Fruit fly (Drosophila melanogaster) whole organism, embryonic: ENCODE results near the gene ppk17.

Experiments used
- CG10543 ChIP-seq: fragments of 200-800 bp; sonication (Bioruptor generic); optimal IDR thresholded peaks from 3 replicates; lab custom pipeline; 2017; ENCODE audit warnings: missing biosample characterization, mild to moderate bottlenecking, missing genetic modification characterization, moderate library complexity
- CG10654 ChIP-seq: fragments of 200-800 bp; sonication (Bioruptor generic); optimal IDR thresholded peaks from 2 replicates; lab custom pipeline; 2016; ENCODE audit warnings: missing biosample characterization, missing genetic modification characterization
- CG11398 ChIP-seq: fragments of 200-800 bp; sonication (Bioruptor generic); optimal IDR thresholded peaks from 2 replicates; lab custom pipeline; 2016; ENCODE audit warnings: missing biosample characterization, missing genetic modification characterization
- CG11696 ChIP-seq: fragments of 200-800 bp; sonication (Bioruptor generic); IDR thresholded peaks from 2 replicates; pipeline ENCODE4 v1.3.6; 2022; ENCODE audit warnings: missing biosample characterization, missing genetic modification characterization
- CG13287 ChIP-seq: fragments of 200-800 bp; sonication (Bioruptor generic); IDR thresholded peaks from 2 replicates; pipeline ENCODE4 v1.3.6; 2022; ENCODE audit warnings: missing biosample characterization, missing genetic modification characterization; ENCODE audit not compliant: partially characterized antibody
- CG15696 ChIP-seq: fragments of 200-800 bp; sonication (Bioruptor generic); optimal IDR thresholded peaks from 2 replicates; lab custom pipeline; 2019; ENCODE audit warnings: missing biosample characterization, mild to moderate bottlenecking, missing genetic modification characterization, moderate library complexity
- CG17361 ChIP-seq: fragments of 200-800 bp; sonication (Bioruptor generic); IDR thresholded peaks from 3 replicates; pipeline ENCODE4 v1.3.6; 2022; ENCODE audit warnings: missing biosample characterization, missing genetic modification characterization
- CG1792 ChIP-seq: fragments of 200-800 bp; sonication (Bioruptor generic); optimal IDR thresholded peaks from 2 replicates; lab custom pipeline; 2016; ENCODE audit warnings: missing biosample characterization, missing genetic modification characterization
- CG18599 ChIP-seq: fragments of 200-800 bp; sonication (Bioruptor generic); optimal IDR thresholded peaks from 3 replicates; lab custom pipeline; 2017; ENCODE audit warnings: missing biosample characterization, missing genetic modification characterization, mild to moderate bottlenecking, moderate library complexity, missing genetic modification reagents
- CG2889 ChIP-seq: fragments of 200-800 bp; sonication (Bioruptor generic); IDR thresholded peaks from 3 replicates; pipeline ENCODE4 v1.3.6; 2022; ENCODE audit warnings: missing biosample characterization, missing genetic modification characterization
- CG32772 ChIP-seq: fragments of 200-800 bp; sonication (Bioruptor generic); IDR thresholded peaks from 2 replicates; pipeline ENCODE4 v1.3.6; 2022; ENCODE audit warnings: missing biosample characterization, missing genetic modification characterization
- CG34376 ChIP-seq: fragments of 200-800 bp; sonication (Bioruptor generic); optimal IDR thresholded peaks from 2 replicates; lab custom pipeline; 2018; ENCODE audit warnings: missing biosample characterization, mild to moderate bottlenecking, missing genetic modification characterization
- CG3995 ChIP-seq: fragments of 200-800 bp; sonication (Bioruptor generic); optimal IDR thresholded peaks from 3 replicates; lab custom pipeline; 2016; ENCODE audit warnings: missing biosample characterization, missing genetic modification characterization
- CG4707 ChIP-seq: fragments of 200-800 bp; sonication (Bioruptor generic); optimal IDR thresholded peaks from 2 replicates; lab custom pipeline; 2018; ENCODE audit warnings: missing biosample characterization, mild to moderate bottlenecking, missing genetic modification characterization, moderate library complexity
- CG6854 ChIP-seq: fragments of 200-800 bp; sonication (Bioruptor generic); optimal IDR thresholded peaks from 3 replicates; lab custom pipeline; 2017; ENCODE audit warnings: missing biosample characterization, mild to moderate bottlenecking, missing genetic modification characterization
- CG7372 ChIP-seq: fragments of 200-800 bp; sonication (Bioruptor generic); IDR thresholded peaks from 2 replicates; pipeline ENCODE4 v1.3.6; 2022; ENCODE audit warnings: missing biosample characterization, missing genetic modification characterization
- CG9437 ChIP-seq: fragments of 200-800 bp; sonication (Bioruptor generic); optimal IDR thresholded peaks from 2 replicates; lab custom pipeline; 2018; ENCODE audit warnings: missing biosample characterization, mild to moderate bottlenecking, missing genetic modification characterization
- CTCF ChIP-seq: fragments of 200-800 bp; sonication (Bioruptor generic); optimal IDR thresholded peaks from 2 replicates; lab custom pipeline; 2017; ENCODE audit warnings: missing biosample characterization, mild to moderate bottlenecking, missing genetic modification characterization, moderate library complexity
- Dfd ChIP-seq, 2 experiments: fragments of >200 bp; optimal IDR thresholded peaks; 2 replicates each; lab custom pipeline; 2017; ENCODE audit warnings: missing biosample characterization in 2 of 2, missing genetic modification characterization in 2 of 2
- Ets65A ChIP-seq: fragments of 200-800 bp; sonication (Bioruptor generic); peaks from one replicate; lab custom pipeline; 2016; ENCODE audit warnings: missing biosample characterization, missing genetic modification characterization
- GATAe ChIP-seq: fragments of 200-800 bp; sonication (Bioruptor generic); conservative IDR thresholded peaks from 2 replicates; pipeline ENCODE4 v1.3.6; 2022; ENCODE audit warnings: missing biosample characterization, missing genetic modification characterization
- HmgD ChIP-seq: fragments of 200-800 bp; sonication (Bioruptor generic); optimal IDR thresholded peaks from 3 replicates; lab custom pipeline; 2016; ENCODE audit warnings: missing biosample characterization, missing genetic modification characterization
- HmgZ ChIP-seq: fragments of 200-800 bp; sonication (Bioruptor generic); optimal IDR thresholded peaks from 2 replicates; lab custom pipeline; 2018; ENCODE audit warnings: missing biosample characterization, mild to moderate bottlenecking, missing genetic modification characterization
- Hmr ChIP-seq: fragments of 200-800 bp; sonication (Bioruptor generic); optimal IDR thresholded peaks from 3 replicates; lab custom pipeline; 2017; ENCODE audit warnings: mild to moderate bottlenecking, missing biosample characterization, missing genetic modification reagents, missing genetic modification characterization
- Hmx ChIP-seq: fragments of 200-800 bp; sonication (Bioruptor generic); optimal IDR thresholded peaks from 2 replicates; lab custom pipeline; 2016; ENCODE audit warnings: missing biosample characterization, missing genetic modification characterization
- Lhr ChIP-seq: fragments of 200-800 bp; sonication (Bioruptor generic); optimal IDR thresholded peaks from 3 replicates; lab custom pipeline; 2017; ENCODE audit warnings: mild to moderate bottlenecking, missing biosample characterization, missing genetic modification reagents, missing genetic modification characterization
- Meics ChIP-seq: fragments of 200-800 bp; sonication (Bioruptor generic); optimal IDR thresholded peaks from 2 replicates; lab custom pipeline; 2017; ENCODE audit warnings: missing biosample characterization, mild to moderate bottlenecking, missing genetic modification characterization
- Myb ChIP-seq: fragments of 200-800 bp; sonication (Bioruptor generic); optimal IDR thresholded peaks from 2 replicates; lab custom pipeline; 2016; ENCODE audit warnings: missing biosample characterization, missing genetic modification characterization
- Opbp ChIP-seq: fragments of 200-800 bp; sonication (Bioruptor generic); IDR thresholded peaks from 3 replicates; pipeline ENCODE4 v1.3.6; 2022; ENCODE audit warnings: missing biosample characterization, missing genetic modification characterization; ENCODE audit not compliant: partially characterized antibody
- Sox102F ChIP-seq: fragments of 200-800 bp; sonication (Bioruptor generic); optimal IDR thresholded peaks from 2 replicates; lab custom pipeline; 2018; ENCODE audit warnings: missing biosample characterization, mild to moderate bottlenecking, missing genetic modification characterization, moderate library complexity
- amos ChIP-seq: fragments of 200-800 bp; sonication (Bioruptor generic); IDR thresholded peaks from 2 replicates; pipeline ENCODE4 v1.3.6; 2022; ENCODE audit warnings: missing biosample characterization, missing genetic modification characterization; ENCODE audit not compliant: partially characterized antibody
- caup ChIP-seq: fragments of 200-800 bp; sonication (Bioruptor generic); optimal IDR thresholded peaks from 3 replicates; lab custom pipeline; 2017; ENCODE audit warnings: missing biosample characterization, mild to moderate bottlenecking, missing genetic modification characterization, moderate library complexity; ENCODE audit not compliant: severe bottlenecking
- chinmo ChIP-seq: fragments of 200-800 bp; sonication (Bioruptor generic); IDR thresholded peaks from 4 replicates; pipeline ENCODE4 v1.3.6; 2022; ENCODE audit warnings: missing biosample characterization, missing genetic modification characterization; ENCODE audit not compliant: partially characterized antibody
- crc ChIP-seq: fragments of 200-800 bp; sonication (Bioruptor generic); optimal IDR thresholded peaks from 2 replicates; lab custom pipeline; 2016; ENCODE audit warnings: missing biosample characterization, missing genetic modification characterization
- ems ChIP-seq: fragments of 200-800 bp; sonication (Bioruptor generic); optimal IDR thresholded peaks from 3 replicates; lab custom pipeline; 2016; ENCODE audit warnings: missing biosample characterization, missing genetic modification characterization
- exex ChIP-seq: fragments of 200-800 bp; sonication (Bioruptor generic); optimal IDR thresholded peaks from 4 replicates; lab custom pipeline; 2018; ENCODE audit warnings: missing biosample characterization, mild to moderate bottlenecking, missing genetic modification characterization, moderate library complexity
- gem ChIP-seq: fragments of 200-800 bp; sonication (Bioruptor generic); optimal IDR thresholded peaks from 2 replicates; lab custom pipeline; 2019; ENCODE audit warnings: missing biosample characterization, mild to moderate bottlenecking, missing genetic modification characterization, moderate library complexity
- grn ChIP-seq: fragments of 200-800 bp; sonication (Bioruptor generic); optimal IDR thresholded peaks from 3 replicates; lab custom pipeline; 2017; ENCODE audit warnings: missing biosample characterization, missing genetic modification characterization
- ken ChIP-seq: fragments of 200-800 bp; sonication (Bioruptor generic); IDR thresholded peaks from 3 replicates; pipeline ENCODE4 v1.3.6; 2022; ENCODE audit warnings: missing biosample characterization, missing genetic modification characterization
- mirr ChIP-seq: fragments of 200-800 bp; sonication (Bioruptor generic); optimal IDR thresholded peaks from 3 replicates; lab custom pipeline; 2018; ENCODE audit warnings: missing biosample characterization, mild to moderate bottlenecking, missing genetic modification characterization
- nau ChIP-seq: fragments of 200-800 bp; sonication (Bioruptor generic); optimal IDR thresholded peaks from 3 replicates; lab custom pipeline; 2017; ENCODE audit warnings: missing biosample characterization, mild to moderate bottlenecking, missing genetic modification characterization, missing genetic modification reagents
- otp ChIP-seq: fragments of 200-800 bp; sonication (Bioruptor generic); IDR thresholded peaks from 3 replicates; pipeline ENCODE4, ENCODE4 v1.3.6; 2022; ENCODE audit warnings: missing biosample characterization, missing genetic modification characterization
- pzg ChIP-seq: fragments of 200-800 bp; sonication (Bioruptor generic); optimal IDR thresholded peaks from 3 replicates; lab custom pipeline; 2018; ENCODE audit warnings: missing biosample characterization, mild to moderate bottlenecking, missing genetic modification characterization, moderate library complexity
- repo ChIP-seq: fragments of 200-800 bp; sonication (Bioruptor generic); optimal IDR thresholded peaks from 2 replicates; lab custom pipeline; 2016; ENCODE audit warnings: missing biosample characterization, missing genetic modification characterization
- row ChIP-seq: fragments of 200-800 bp; sonication (Bioruptor generic); IDR thresholded peaks from 3 replicates; pipeline ENCODE4 v1.3.6; 2022; ENCODE audit warnings: missing biosample characterization, missing genetic modification characterization
- salm ChIP-seq: fragments of 200-800 bp; sonication (Bioruptor generic); optimal IDR thresholded peaks from 2 replicates; lab custom pipeline; 2018; ENCODE audit warnings: missing biosample characterization, mild to moderate bottlenecking, missing genetic modification characterization
- stwl ChIP-seq: fragments of 200-800 bp; sonication (Bioruptor generic); optimal IDR thresholded peaks from 3 replicates; lab custom pipeline; 2018; ENCODE audit warnings: missing biosample characterization, mild to moderate bottlenecking, missing genetic modification characterization, moderate library complexity

Gene ppk17

dm6 chr2L:16804376-16804934 is 44.1 kb upstream of the ppk17 start, which contains the start of gene CG13272 (continued):
- no peak for TF ChIP-seq Hmx (GFP tag; lab: Kevin White, UChicago)
- TF ChIP-seq CG17361 (GFP tag; lab: Robert Waterston, UW), result no peak
- TF ChIP-seq CG11398 (GFP tag; lab: Kevin White, UChicago), result no peak

dm6 chr2L:16803638-16804037 is 43.3 kb upstream of the ppk17 start:
- TF ChIP-seq ken (GFP tag; lab: Robert Waterston, UW) (no peak), CG2889 (GFP tag; lab: Robert Waterston, UW) (no peak), crc (GFP tag; lab: Kevin White, UChicago) (no peak), row (GFP tag; lab: Robert Waterston, UW) (peak; percentile 30; the same call in 2 of the 3 replicates), Sox102F (GFP tag; lab: Kevin White, UChicago) (peak; percentile 5), gem (peak; percentile 31), amos (GFP tag; lab: Robert Waterston, UW) (no peak), Dfd (GFP tag; optimal IDR thresholded peaks at IDR 0.05; lab: Kevin White, UChicago) (no peak), otp (GFP tag; lab: Robert Waterston, UW) (no peak), nau (no peak), ems (no peak), CG4707 (GFP tag; lab: Kevin White, UChicago) (no peak), CG1792 (GFP tag; lab: Kevin White, UChicago) (no peak), repo (GFP tag; lab: Kevin White, UChicago) (no peak)

dm6 chr2L:16801578-16802152 is 41.3 kb upstream of the ppk17 start:
- TF ChIP-seq salm (tag; lab: Kevin White, UChicago) (peak; percentile 2), CG10543 (peak; percentile 4), Ets65A (GFP tag; lab: Kevin White, UChicago) (peak; percentile 13), CG6854 (GFP tag; lab: Kevin White, UChicago) (peak; percentile 12), CTCF (peak; percentile 54), CG10654 (GFP tag; lab: Kevin White, UChicago) (no peak), chinmo (GFP tag; lab: Robert Waterston, UW) (0 out of 4 replicates have a peak, but pooled peaks have one; percentile 18), CG3995 (GFP tag; lab: Kevin White, UChicago) (peak; percentile 94), exex (tag; lab: Kevin White, UChicago) (peak; percentile 99), stwl (tag; lab: Kevin White, UChicago) (peak; percentile 52), CG11696 (GFP tag; lab: Robert Waterston, UW) (no peak), grn (peak; percentile 88), GATAe (peak; percentile 75), CG34376 (GFP tag; lab: Kevin White, UChicago) (peak; percentile 78), Meics (GFP tag; lab: Kevin White, UChicago) (peak; percentile 100), CG13287 (GFP tag; lab: Robert Waterston, UW) (peak; percentile 32; the same call in 1 of the 2 replicates), CG15696 (tag; lab: Kevin White, UChicago) (no peak), Myb (GFP tag; lab: Kevin White, UChicago) (peak; percentile 67), caup (GFP tag; lab: Kevin White, UChicago) (peak; percentile 35), HmgZ (tag; lab: Kevin White, UChicago) (peak; percentile 4), mirr (peak; percentile 100), CG32772 (GFP tag; lab: Robert Waterston, UW) (no peak), pzg (GFP tag; lab: Kevin White, UChicago) (peak; percentile 16), Opbp (GFP tag; lab: Robert Waterston, UW) (peak; percentile 51; the same call in 1 of the 3 replicates), CG9437 (GFP tag; lab: Kevin White, UChicago) (no peak), Lhr (GFP tag; lab: Kevin White, UChicago) (peak; percentile 34), CG18599 (peak; percentile 6), Hmr (GFP tag; lab: Kevin White, UChicago) (peak; percentile 32), HmgD (GFP tag; lab: Kevin White, UChicago) (no peak), CG7372 (GFP tag; lab: Robert Waterston, UW) (no peak)
